Worm (Caenorhabditis elegans) whole organism, young adult: ENCODE results near the gene memb-2.

Source experiments
- dpl-1 ChIP-seq: fragments of 150-350 bp; optimal IDR thresholded peaks from 2 replicates; lab custom pipeline; 2014; ENCODE audit warnings: missing biosample characterization, missing genetic modification reagents, missing genetic modification characterization
- ets-4 ChIP-seq: fragments of 200-800 bp; sonication (Bioruptor generic); optimal IDR thresholded peaks from 2 replicates; lab custom pipeline; 2018; ENCODE audit warnings: mild to moderate bottlenecking, missing genetic modification characterization, missing compliant biosample characterization
- him-1 ChIP-seq: sonication (generic microtip); optimal IDR thresholded peaks from 2 replicates; lab custom pipeline; 2016; ENCODE audit warnings: missing genotype, missing genetic modification reagents, missing genetic modification characterization, missing compliant biosample characterization
- hmg-20 ChIP-seq: fragments of 200-800 bp; sonication (Bioruptor generic); IDR thresholded peaks from 2 replicates; pipeline ENCODE4 v1.3.6; 2022; ENCODE audit warnings: missing genetic modification reagents, missing genetic modification characterization, missing compliant biosample characterization
- madf-10 ChIP-seq: sonication (generic microtip); optimal IDR thresholded peaks from 2 replicates; lab custom pipeline; 2016; ENCODE audit warnings: mild to moderate bottlenecking, missing genetic modification characterization, missing compliant biosample characterization

DNA sequence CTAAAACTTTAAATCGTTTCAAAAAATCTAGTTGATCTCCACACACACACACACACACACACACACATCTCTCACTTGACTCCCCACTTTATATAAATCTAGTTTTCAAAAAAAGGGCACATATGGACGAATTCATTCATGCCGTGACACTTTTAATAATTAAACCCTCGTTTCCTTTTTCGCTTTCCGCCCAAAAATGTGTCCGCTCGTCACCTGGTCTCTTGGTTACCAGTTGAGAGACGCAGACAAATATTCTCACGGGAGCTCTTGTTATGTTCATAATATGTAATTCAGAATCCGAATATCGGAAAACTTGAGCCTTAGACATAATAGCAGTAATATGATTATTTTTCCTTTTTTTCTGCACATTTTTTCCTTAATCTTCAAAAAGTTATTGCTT lies 32.0 kb upstream of the memb-2 start:
- TF ChIP-seq him-1 (tag; lab: Kevin White, UChicago) = no peak
- no peak for TF ChIP-seq hmg-20 (GFP tag; lab: Robert Waterston, UW)
- no peak for TF ChIP-seq dpl-1 (GFP tag; lab: Kevin White, UChicago)
- no peak for TF ChIP-seq ets-4
- TF ChIP-seq madf-10 (tag; lab: Kevin White, UChicago) = no peak
